Worm (Caenorhabditis elegans): ENCODE results near the gene F59B1.10.

ce11 chrV:3594936-3595335, 52.8 kb downstream of the F59B1.10 start, which contains the start of gene srh-213:
- TF ChIP-seq hlh-26 (GFP tag; conservative IDR thresholded peaks at IDR 0.05) (no peak), let-607 (tag; optimal IDR thresholded peaks at IDR 0.05) (no peak), hmg-1.2 (GFP tag; IDR thresholded peaks at IDR 0.05) (no peak), unc-62 (GFP tag; optimal IDR thresholded peaks at IDR 0.05) (no peak), snpc-1.3 (tag; optimal IDR thresholded peaks at IDR 0.05; ENCODE audit: insufficient read depth) (no peak), nhr-90 (tag; optimal IDR thresholded peaks at IDR 0.05) (no peak), snpc-3.4 (tag; optimal IDR thresholded peaks at IDR 0.05) (no peak)
